Fruit fly (Drosophila melanogaster) whole organism, wandering third instar larva: ENCODE measurements around the gene Hs2st.

Experiments
- Abd-B ChIP-seq: fragments of >200 bp; optimal IDR thresholded peaks from 2 replicates; lab custom pipeline; 2017; ENCODE audit warnings: missing biosample characterization, missing genetic modification characterization
- CG32264 ChIP-seq: fragments of 200-800 bp; sonication (Bioruptor generic); optimal IDR thresholded peaks from 2 replicates; lab custom pipeline; 2016; ENCODE audit warnings: missing biosample characterization, missing genetic modification characterization
- CG9705 ChIP-seq: fragments of 200-800 bp; sonication (Bioruptor generic); optimal IDR thresholded peaks from 2 replicates; lab custom pipeline; 2018; ENCODE audit warnings: missing biosample characterization, mild to moderate bottlenecking, missing genetic modification characterization
- CrebA ChIP-seq: fragments of 200-800 bp; sonication (Bioruptor generic); optimal IDR thresholded peaks from 2 replicates; lab custom pipeline; 2016; ENCODE audit warnings: missing biosample characterization, mild to moderate bottlenecking, missing genetic modification characterization, borderline replicate concordance
- Dfd ChIP-seq: fragments of >200 bp; optimal IDR thresholded peaks from 2 replicates; lab custom pipeline; 2017; ENCODE audit warnings: missing biosample characterization, missing genetic modification characterization
- Dif ChIP-seq: fragments of 200-275, 200-300 bp; sonication (Bioruptor generic); optimal IDR thresholded peaks from 2 replicates; lab custom pipeline; 2018; ENCODE audit warnings: missing biosample characterization, missing genetic modification characterization; ENCODE audit not compliant: partially characterized antibody
- GATAd ChIP-seq: sonication (Bioruptor generic); optimal IDR thresholded peaks from 2 replicates; lab custom pipeline; 2016; ENCODE audit warnings: missing biosample characterization, missing genetic modification characterization
- HLH106 ChIP-seq: fragments of 200-800 bp; optimal IDR thresholded peaks from 3 replicates; lab custom pipeline; 2019; ENCODE audit warnings: missing biosample characterization, mild to moderate bottlenecking, missing genetic modification characterization, moderate library complexity
- Hnf4 ChIP-seq: fragments of 200-800 bp; sonication (Bioruptor generic); optimal IDR thresholded peaks from 2 replicates; lab custom pipeline; 2016; ENCODE audit warnings: missing biosample characterization, mild to moderate bottlenecking, missing genetic modification characterization
- Hr78 ChIP-seq: fragments of >200 bp; optimal IDR thresholded peaks from 2 replicates; lab custom pipeline; 2017; ENCODE audit warnings: missing biosample characterization, missing genetic modification characterization
- Hr83 ChIP-seq: fragments of 200-300 bp; sonication (Bioruptor generic); optimal IDR thresholded peaks from 2 replicates; lab custom pipeline; 2016; ENCODE audit warnings: missing biosample characterization, mild to moderate bottlenecking, missing genetic modification characterization, moderate library complexity; ENCODE audit not compliant: poor library complexity, severe bottlenecking
- Jra ChIP-seq: sonication (Bioruptor generic); optimal IDR thresholded peaks from 2 replicates; lab custom pipeline; 2016; ENCODE audit warnings: missing biosample characterization, missing genetic modification characterization
- Mio ChIP-seq: sonication (Bioruptor generic); optimal IDR thresholded peaks from 2 replicates; lab custom pipeline; 2016; ENCODE audit warnings: missing biosample characterization, missing genetic modification characterization
- Myc ChIP-seq: fragments of >200 bp; optimal IDR thresholded peaks from 2 replicates; lab custom pipeline; 2017
- N ChIP-seq: fragments of >200 bp; optimal IDR thresholded peaks from 2 replicates; lab custom pipeline; 2018; ENCODE audit warnings: missing biosample characterization, missing external identifiers, missing genetic modification characterization
- OdsH ChIP-seq: fragments of 200-800 bp; sonication (Bioruptor generic); optimal IDR thresholded peaks from 2 replicates; lab custom pipeline; 2016; ENCODE audit warnings: missing biosample characterization, mild to moderate bottlenecking, missing genetic modification characterization
- Rel ChIP-seq, 2 experiments: fragments of 200-800 bp; sonication (Bioruptor generic) in 1 of 2; optimal IDR thresholded peaks; 2 replicates in 1 of 2; 3 replicates in 1 of 2; lab custom pipeline; 2016 to 2019; ENCODE audit warnings: mild to moderate bottlenecking in 2 of 2, missing biosample characterization in 2 of 2, missing genetic modification characterization in 2 of 2, moderate library complexity in 1 of 2
- Sp1 ChIP-seq: fragments of 200-800 bp; sonication (Bioruptor generic); optimal IDR thresholded peaks from 3 replicates; lab custom pipeline; 2019; ENCODE audit warnings: missing biosample characterization, mild to moderate bottlenecking, missing genetic modification characterization, moderate library complexity
- Vsx2 ChIP-seq: fragments of 200-300, 225-300 bp; sonication (Bioruptor generic); optimal IDR thresholded peaks from 2 replicates; lab custom pipeline; 2018; ENCODE audit warnings: missing biosample characterization, missing genetic modification characterization; ENCODE audit not compliant: partially characterized antibody
- br ChIP-seq: fragments of 200-800 bp; sonication (Bioruptor generic); optimal IDR thresholded peaks from 2 replicates; lab custom pipeline; 2016; ENCODE audit warnings: missing biosample characterization, missing genetic modification characterization
- brk ChIP-seq: fragments of 200-800 bp; sonication (Bioruptor generic); optimal IDR thresholded peaks from 2 replicates; lab custom pipeline; 2016; ENCODE audit warnings: missing biosample characterization, mild to moderate bottlenecking, missing genetic modification characterization
- dl ChIP-seq, 2 experiments: fragments of 175-275, 200-275 bp in 1 of 2; fragments of 200-275 bp in 1 of 2; sonication (Bioruptor generic); optimal IDR thresholded peaks; lab custom pipeline; 2018; ENCODE audit warnings: mild to moderate bottlenecking in 2 of 2, missing biosample characterization in 2 of 2, missing genetic modification characterization in 2 of 2, moderate library complexity in 2 of 2; ENCODE audit not compliant: partially characterized antibody in 2 of 2, insufficient read depth in 1 of 2
- dmrt93B ChIP-seq: fragments of 200-800 bp; sonication (Bioruptor generic); optimal IDR thresholded peaks from 2 replicates; lab custom pipeline; 2018; ENCODE audit warnings: missing biosample characterization, mild to moderate bottlenecking, missing genetic modification characterization
- dsf ChIP-seq: sonication (Bioruptor generic); optimal IDR thresholded peaks from 2 replicates; lab custom pipeline; 2016; ENCODE audit warnings: missing biosample characterization, missing genetic modification characterization, borderline replicate concordance
- ey ChIP-seq: fragments of 200-800 bp; sonication (Bioruptor generic); optimal IDR thresholded peaks from 2 replicates; lab custom pipeline; 2016; ENCODE audit warnings: missing biosample characterization, missing genetic modification characterization
- foxo ChIP-seq, 2 experiments: fragments of 200-800 bp; sonication (Bioruptor generic); optimal IDR thresholded peaks; 2 replicates in 1 of 2; 3 replicates in 1 of 2; lab custom pipeline; 2016 to 2017; ENCODE audit warnings: missing biosample characterization in 2 of 2, missing genetic modification characterization in 2 of 2
- fru ChIP-seq: fragments of 200-800 bp; sonication (Bioruptor generic); optimal IDR thresholded peaks from 3 replicates; lab custom pipeline; 2016; ENCODE audit warnings: missing biosample characterization, mild to moderate bottlenecking, missing genetic modification characterization
- h ChIP-seq: fragments of 200-800 bp; sonication (Bioruptor generic); optimal IDR thresholded peaks from 3 replicates; lab custom pipeline; 2016; ENCODE audit warnings: missing biosample characterization, mild to moderate bottlenecking, missing genetic modification characterization
- jim ChIP-seq: fragments of 175-275, 200-325 bp; sonication (Bioruptor generic); optimal IDR thresholded peaks from 2 replicates; lab custom pipeline; 2016; ENCODE audit warnings: missing biosample characterization, mild to moderate bottlenecking, missing genetic modification characterization
- lola ChIP-seq: fragments of >200 bp; optimal IDR thresholded peaks from 2 replicates; lab custom pipeline; 2017; ENCODE audit warnings: missing biosample characterization, missing genetic modification characterization
- pan ChIP-seq: fragments of >200 bp; optimal IDR thresholded peaks from 2 replicates; lab custom pipeline; 2017
- psq ChIP-seq: fragments of 200-800 bp; sonication (Bioruptor generic); optimal IDR thresholded peaks from 3 replicates; lab custom pipeline; 2017; ENCODE audit warnings: missing biosample characterization, mild to moderate bottlenecking, missing genetic modification characterization, moderate library complexity
- rgr ChIP-seq: fragments of 200-800 bp; sonication (Bioruptor generic); optimal IDR thresholded peaks from 3 replicates; lab custom pipeline; 2016; ENCODE audit warnings: missing biosample characterization, mild to moderate bottlenecking, missing genetic modification characterization
- sage ChIP-seq: fragments of 200-800 bp; sonication (Bioruptor generic); optimal IDR thresholded peaks from 2 replicates; lab custom pipeline; 2016; ENCODE audit warnings: missing biosample characterization, mild to moderate bottlenecking, missing genetic modification characterization
- sv ChIP-seq: fragments of 200-800 bp; sonication (Bioruptor generic); optimal IDR thresholded peaks from 3 replicates; lab custom pipeline; 2016; ENCODE audit warnings: missing biosample characterization, missing genetic modification characterization
- usp ChIP-seq: fragments of >200 bp; optimal IDR thresholded peaks from 2 replicates; lab custom pipeline; 2017; ENCODE audit warnings: missing biosample characterization, missing genetic modification characterization
- woc ChIP-seq: sonication (Bioruptor generic); optimal IDR thresholded peaks from 2 replicates; lab custom pipeline; 2016; ENCODE audit warnings: missing biosample characterization, mild to moderate bottlenecking, missing genetic modification characterization

Gene Hs2st

DNA sequence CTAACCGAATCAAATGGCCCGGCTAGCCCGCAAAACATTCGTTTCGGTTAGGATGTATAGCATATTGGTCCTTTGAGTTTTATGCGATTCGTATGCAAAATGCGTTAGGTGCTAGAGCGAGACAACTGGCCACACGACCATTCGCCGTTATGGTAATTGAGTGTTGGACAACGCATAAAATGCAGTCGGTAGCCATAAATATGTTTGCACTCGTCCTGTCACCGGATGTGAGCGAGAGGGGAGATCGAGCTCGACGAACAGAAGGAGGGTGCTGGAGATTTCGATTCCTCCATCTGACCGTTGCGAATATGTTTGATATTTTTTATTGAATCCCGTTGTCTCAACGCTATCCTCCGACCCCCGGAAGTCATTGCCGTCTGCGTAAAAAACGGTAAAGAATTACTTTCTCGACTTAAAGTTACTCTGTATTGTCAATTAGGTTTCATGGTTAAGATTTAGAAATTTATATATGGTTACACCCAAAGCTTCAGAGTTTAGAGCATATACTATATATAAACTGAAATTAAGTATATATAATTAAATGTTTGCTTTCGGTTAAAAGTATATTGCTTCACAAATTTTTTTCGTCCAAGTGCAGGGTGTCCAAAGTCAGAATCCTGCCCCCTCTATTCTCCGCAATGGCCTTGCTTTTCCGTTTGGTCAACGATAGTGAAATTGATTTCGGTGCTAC, 13.5 kb upstream of the Hs2st start:
- TF ChIP-seq Vsx2 (GFP tag; lab: Kevin White, UChicago), result no peak
- no peak for TF ChIP-seq dl (GFP tag; optimal IDR thresholded peaks at IDR 0.05; lab: Kevin White, UChicago; ENCODE audit: insufficient read depth in 1 of 2, partially characterized antibody in 2 of 2)
- TF ChIP-seq Dfd (GFP tag; lab: Kevin White, UChicago), result no peak
- no peak for TF ChIP-seq Sp1 (GFP tag; lab: Kevin White, UChicago)
- no peak for TF ChIP-seq Dif (GFP tag; lab: Kevin White, UChicago)
- no peak for TF ChIP-seq Hnf4 (GFP tag; lab: Kevin White, UChicago)
- no peak for TF ChIP-seq br (GFP tag; lab: Kevin White, UChicago)
- TF ChIP-seq foxo (GFP tag; optimal IDR thresholded peaks at IDR 0.05; lab: Kevin White, UChicago), result no peak
- no peak for TF ChIP-seq usp (GFP tag; lab: Kevin White, UChicago)
- TF ChIP-seq HLH106 (tag; lab: Kevin White, UChicago), result no peak
- TF ChIP-seq pan (lab: Kevin White, UChicago), result no peak
- TF ChIP-seq jim (GFP tag; lab: Kevin White, UChicago), result no peak

dm6 chr2L:19455723-19456122, 11.2 kb upstream of the Hs2st start:
- no peak for TF ChIP-seq ey (GFP tag; lab: Kevin White, UChicago)
- TF ChIP-seq psq (GFP tag; lab: Kevin White, UChicago), result no peak
- TF ChIP-seq brk (GFP tag; lab: Kevin White, UChicago), result no peak
- no peak for TF ChIP-seq Hr78 (GFP tag; lab: Kevin White, UChicago)
- TF ChIP-seq Rel (GFP tag; optimal IDR thresholded peaks at IDR 0.05; lab: Kevin White, UChicago), result no peak
- peak; percentile 93 for TF ChIP-seq Rel (tag; optimal IDR thresholded peaks at IDR 0.05; lab: Kevin White, UChicago)
- no peak for TF ChIP-seq Myc

DNA sequence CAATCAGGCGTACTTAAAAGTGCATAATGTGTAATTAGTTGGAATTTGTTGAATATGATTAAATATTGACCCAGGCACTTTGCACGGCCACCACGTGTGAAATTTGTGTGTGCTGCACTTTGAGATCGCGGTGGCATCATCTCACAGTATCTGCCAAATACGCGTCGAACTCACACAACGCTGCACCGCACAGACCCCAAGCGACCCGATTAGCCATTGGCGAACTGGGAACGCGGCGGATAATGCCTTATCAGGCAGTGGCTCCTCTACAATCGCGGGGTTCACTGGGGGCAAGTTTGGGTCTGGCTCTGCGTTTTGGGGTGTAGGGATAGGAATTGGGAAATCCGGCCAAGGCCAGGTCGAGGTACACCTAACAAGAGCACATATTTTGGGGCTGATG, 10.7 kb upstream of the Hs2st start:
- no peak for TF ChIP-seq dmrt93B
- TF ChIP-seq Jra (GFP tag; lab: Kevin White, UChicago), result no peak
- no peak for TF ChIP-seq Dfd (GFP tag; lab: Kevin White, UChicago)
- TF ChIP-seq br (GFP tag; lab: Kevin White, UChicago), result no peak
- no peak for TF ChIP-seq Dif (GFP tag; lab: Kevin White, UChicago)
- no peak for TF ChIP-seq HLH106 (tag; lab: Kevin White, UChicago)
- no peak for TF ChIP-seq Mio (GFP tag; lab: Kevin White, UChicago)
- no peak for TF ChIP-seq h (GFP tag; lab: Kevin White, UChicago)
- TF ChIP-seq, all 38 proteins: peak for 0

dm6 chr2L:19454070-19454751, 9.7 kb upstream of the Hs2st start, which contains the start of gene CG10026:
CG10026 (plus strand) TSS chr2L:19454256.
- no peak for TF ChIP-seq Hr78 (GFP tag; lab: Kevin White, UChicago)
- TF ChIP-seq dmrt93B, result no peak
- no peak for TF ChIP-seq N (GFP tag; lab: Kevin White, UChicago)
- no peak for TF ChIP-seq lola (GFP tag; lab: Kevin White, UChicago)
- TF ChIP-seq Myc, result no peak
- TF ChIP-seq Dif (GFP tag; lab: Kevin White, UChicago), result peak; percentile 34
- TF ChIP-seq sage (GFP tag; lab: Kevin White, UChicago), result no peak
- TF ChIP-seq Hr83, result no peak
- TF ChIP-seq foxo (GFP tag; optimal IDR thresholded peaks at IDR 0.05; lab: Kevin White, UChicago), result peak in 1 of 2 experiments; percentile 16
- TF ChIP-seq CG9705 (GFP tag; lab: Kevin White, UChicago), result no peak
- TF ChIP-seq Jra (GFP tag; lab: Kevin White, UChicago), result no peak
- TF ChIP-seq br (GFP tag; lab: Kevin White, UChicago), result peak; percentile 59
- peak; percentile 59 for TF ChIP-seq ey (GFP tag; lab: Kevin White, UChicago)
- peak; percentile 61 for TF ChIP-seq psq (GFP tag; lab: Kevin White, UChicago)
- no peak for TF ChIP-seq usp (GFP tag; lab: Kevin White, UChicago)
- TF ChIP-seq h (GFP tag; lab: Kevin White, UChicago), result peak; percentile 25
- no peak for TF ChIP-seq Abd-B (GFP tag; lab: Kevin White, UChicago)
- TF ChIP-seq OdsH, result peak; percentile 58
- peak; percentile 31 for TF ChIP-seq woc (GFP tag; lab: Kevin White, UChicago)
- TF ChIP-seq GATAd (GFP tag; lab: Kevin White, UChicago), result no peak
- TF ChIP-seq dsf (GFP tag; lab: Kevin White, UChicago), result no peak
- peak; percentile 51 for TF ChIP-seq Sp1 (GFP tag; lab: Kevin White, UChicago)
- no peak for TF ChIP-seq CG32264 (GFP tag; lab: Kevin White, UChicago)
- no peak for TF ChIP-seq Rel (GFP tag; optimal IDR thresholded peaks at IDR 0.05; lab: Kevin White, UChicago)
- TF ChIP-seq Rel (tag; optimal IDR thresholded peaks at IDR 0.05; lab: Kevin White, UChicago), result no peak
- TF ChIP-seq brk (GFP tag; lab: Kevin White, UChicago), result no peak
- TF ChIP-seq CrebA (GFP tag; lab: Kevin White, UChicago), result no peak
- TF ChIP-seq Vsx2 (GFP tag; lab: Kevin White, UChicago), result no peak
- peak; percentile 52 for TF ChIP-seq fru (GFP tag; lab: Kevin White, UChicago)
- TF ChIP-seq rgr (GFP tag; lab: Kevin White, UChicago), result peak; percentile 62
- no peak for TF ChIP-seq sv
- TF ChIP-seq Hnf4 (GFP tag; lab: Kevin White, UChicago), result no peak
- TF ChIP-seq pan (lab: Kevin White, UChicago), result no peak
- TF ChIP-seq Dfd (GFP tag; lab: Kevin White, UChicago), result no peak
- TF ChIP-seq jim (GFP tag; lab: Kevin White, UChicago), result no peak
- no peak for TF ChIP-seq dl (GFP tag; optimal IDR thresholded peaks at IDR 0.05; lab: Kevin White, UChicago; ENCODE audit: insufficient read depth in 1 of 2, partially characterized antibody in 2 of 2)
